Fruit fly (Drosophila melanogaster) whole organism, prepupa: ENCODE results near the gene ssh.

Experiments used
- Blimp-1 ChIP-seq: fragments of 200-800 bp; sonication (Bioruptor generic); optimal IDR thresholded peaks from 3 replicates; lab custom pipeline; 2017; ENCODE audit warnings: missing biosample characterization, missing genetic modification characterization, mild to moderate bottlenecking, moderate library complexity, missing genetic modification reagents
- Gug ChIP-seq: fragments of 200-800 bp; sonication (Bioruptor generic); IDR thresholded peaks from 2 replicates; pipeline ENCODE4 v1.3.6; 2022; ENCODE audit warnings: missing biosample characterization, missing genetic modification characterization
- Sox102F ChIP-seq: fragments of 200-800 bp; sonication (Bioruptor generic); optimal IDR thresholded peaks from 2 replicates; lab custom pipeline; 2016; ENCODE audit warnings: missing biosample characterization, mild to moderate bottlenecking, missing genetic modification characterization
- Sox15 ChIP-seq: fragments of 200-800 bp; sonication (Bioruptor generic); optimal IDR thresholded peaks from 3 replicates; lab custom pipeline; 2016; ENCODE audit warnings: missing biosample characterization, missing genetic modification characterization
- dsx ChIP-seq: fragments of 200-800 bp; optimal IDR thresholded peaks from 3 replicates; lab custom pipeline; 2019; ENCODE audit warnings: missing biosample characterization, mild to moderate bottlenecking, missing genetic modification characterization, moderate library complexity; ENCODE audit not compliant: poor library complexity, severe bottlenecking
- salr ChIP-seq, 2 experiments: fragments of 200-800 bp; sonication (Bioruptor generic); optimal IDR thresholded peaks; 3 replicates each; lab custom pipeline; 2016 to 2018; ENCODE audit warnings: missing biosample characterization in 2 of 2, missing genetic modification characterization in 2 of 2, mild to moderate bottlenecking in 1 of 2

- TF ChIP-seq Gug (GFP tag; lab: Robert Waterston, UW), result no peak
- no peak for TF ChIP-seq Sox15 (GFP tag; lab: Kevin White, UChicago)
- TF ChIP-seq dsx, result no peak
- no peak for TF ChIP-seq Blimp-1 (GFP tag; lab: Kevin White, UChicago)
- TF ChIP-seq salr (GFP tag; optimal IDR thresholded peaks at IDR 0.05; lab: Kevin White, UChicago), result no peak
- no peak for TF ChIP-seq Sox102F (GFP tag; lab: Kevin White, UChicago)
Measured at dm6 chr3R:24944920-24945853, at the start of gene ssh, which contains the start of gene Nmnat.
